Worm (Caenorhabditis elegans) whole organism, young adult: ENCODE measurements around the gene rps-14.
A peak's percentile ranks its signal among the peaks of the same experiment; 100 is the strongest.

ENCODE experiments used
- B0019.2 ChIP-seq: fragments of 200-800 bp; sonication (Bioruptor generic); conservative IDR thresholded peaks from 2 replicates; pipeline ENCODE4 v1.3.6; 2022; ENCODE audit warnings: missing genetic modification reagents, missing genetic modification characterization, missing compliant biosample characterization
- B0336.3 ChIP-seq: fragments of 200-800 bp; sonication (Bioruptor generic); IDR thresholded peaks from 2 replicates; pipeline ENCODE4 v1.3.6; 2022; ENCODE audit warnings: missing genetic modification characterization, missing compliant biosample characterization
- C17E4.6 ChIP-seq: fragments of 200-800 bp; sonication (Bioruptor generic); IDR thresholded peaks from 2 replicates; pipeline ENCODE4 v1.3.6; 2022; ENCODE audit warnings: missing genetic modification reagents, missing genetic modification characterization, missing compliant biosample characterization
- F22D6.2 ChIP-seq: sonication (generic microtip); optimal IDR thresholded peaks from 2 replicates; lab custom pipeline; 2016; ENCODE audit warnings: mild to moderate bottlenecking, missing genetic modification characterization, missing compliant biosample characterization
- F33H1.4 ChIP-seq: fragments of 200-800 bp; sonication (Bioruptor generic); IDR thresholded peaks from 2 replicates; pipeline ENCODE4 v1.3.6; 2022; ENCODE audit warnings: missing genetic modification reagents, missing genetic modification characterization, missing compliant biosample characterization
- F52B5.7 ChIP-seq: sonication (generic microtip); optimal IDR thresholded peaks from 2 replicates; lab custom pipeline; 2016; ENCODE audit warnings: mild to moderate bottlenecking, missing genetic modification characterization, missing compliant biosample characterization
- F57A8.1 ChIP-seq: fragments of 200-800 bp; sonication (Bioruptor generic); optimal IDR thresholded peaks from 2 replicates; lab custom pipeline; 2018; ENCODE audit warnings: mild to moderate bottlenecking, missing genetic modification characterization, moderate library complexity, missing compliant biosample characterization
- K11D2.4 ChIP-seq: fragments of 200-800 bp; sonication (Bioruptor generic); IDR thresholded peaks from 2 replicates; pipeline ENCODE4 v1.3.6; 2022; ENCODE audit warnings: missing genetic modification reagents, missing genetic modification characterization, missing compliant biosample characterization
- Y53F4B.3 ChIP-seq: fragments of 200-800 bp; sonication (Bioruptor generic); IDR thresholded peaks from 2 replicates; pipeline ENCODE4 v1.3.6; 2022; ENCODE audit warnings: missing genetic modification reagents, missing genetic modification characterization, missing compliant biosample characterization
- akir-1 ChIP-seq: fragments of 200-800 bp; sonication (Bioruptor generic); optimal IDR thresholded peaks from 2 replicates; lab custom pipeline; 2018; ENCODE audit warnings: mild to moderate bottlenecking, missing genetic modification characterization, moderate library complexity, missing compliant biosample characterization
- ama-1 ChIP-seq, 3 experiments: fragments of 150-350 bp in 1 of 3; sonication (generic microtip) in 2 of 3; optimal IDR thresholded peaks; 2 replicates each; lab custom pipeline; 2014 to 2018; ENCODE audit warnings: missing biosample characterization in 2 of 3, missing genetic modification characterization in 2 of 3, missing genetic modification reagents in 2 of 3
- attf-6 ChIP-seq: fragments of 200-800 bp; sonication (Bioruptor generic); IDR thresholded peaks from 2 replicates; pipeline ENCODE4 v1.3.6; 2022; ENCODE audit warnings: missing genetic modification reagents, missing genetic modification characterization, missing compliant biosample characterization
- bed-1 ChIP-seq: fragments of 200-800 bp; sonication (Bioruptor generic); IDR thresholded peaks from 2 replicates; pipeline ENCODE4 v1.3.6; 2022; ENCODE audit warnings: missing genetic modification reagents, missing genetic modification characterization, missing compliant biosample characterization
- ceh-27 ChIP-seq: fragments of 200-800 bp; sonication (Bioruptor generic); optimal IDR thresholded peaks from 2 replicates; lab custom pipeline; 2018; ENCODE audit warnings: mild to moderate bottlenecking, missing genetic modification characterization, moderate library complexity, missing compliant biosample characterization
- ceh-40 ChIP-seq: fragments of 200-800 bp; sonication (Bioruptor generic); IDR thresholded peaks from 2 replicates; pipeline ENCODE4 v1.3.6; 2022; ENCODE audit warnings: missing genetic modification characterization, missing compliant biosample characterization
- ceh-58 ChIP-seq: fragments of 200-800 bp; sonication (Bioruptor generic); IDR thresholded peaks from 2 replicates; pipeline ENCODE4 v1.3.6; 2022; ENCODE audit warnings: missing genetic modification characterization, missing compliant biosample characterization
- dox-1 ChIP-seq: fragments of 200-800 bp; sonication (Bioruptor generic); IDR thresholded peaks from 2 replicates; pipeline ENCODE4 v1.3.6; 2022; ENCODE audit warnings: missing genetic modification reagents, missing genetic modification characterization, missing compliant biosample characterization
- efl-1 ChIP-seq: fragments of 150-350 bp; optimal IDR thresholded peaks from 2 replicates; lab custom pipeline; 2014; ENCODE audit warnings: missing biosample characterization, missing genetic modification reagents, missing genetic modification characterization
- egl-18 ChIP-seq: fragments of 200-800 bp; sonication (Bioruptor generic); IDR thresholded peaks from 2 replicates; pipeline ENCODE4 v1.3.6; 2022; ENCODE audit warnings: missing genetic modification reagents, missing genetic modification characterization, missing compliant biosample characterization
- egl-44 ChIP-seq: fragments of 200-800 bp; sonication (Bioruptor generic); IDR thresholded peaks from 2 replicates; pipeline ENCODE4 v1.3.6; 2022; ENCODE audit warnings: missing genetic modification reagents, missing genetic modification characterization, missing compliant biosample characterization
- ets-4 ChIP-seq: fragments of 200-800 bp; sonication (Bioruptor generic); optimal IDR thresholded peaks from 2 replicates; lab custom pipeline; 2018; ENCODE audit warnings: mild to moderate bottlenecking, missing genetic modification characterization, missing compliant biosample characterization
- gei-17 ChIP-seq: fragments of 200-800 bp; sonication (Bioruptor generic); optimal IDR thresholded peaks from 2 replicates; lab custom pipeline; 2018; ENCODE audit warnings: mild to moderate bottlenecking, missing genetic modification characterization, missing compliant biosample characterization
- him-1 ChIP-seq: sonication (generic microtip); optimal IDR thresholded peaks from 2 replicates; lab custom pipeline; 2016; ENCODE audit warnings: missing genotype, missing genetic modification reagents, missing genetic modification characterization, missing compliant biosample characterization
- hmg-1.2 ChIP-seq: fragments of 200-800 bp; sonication (Bioruptor generic); IDR thresholded peaks from 2 replicates; pipeline ENCODE4 v1.3.6; 2022; ENCODE audit warnings: missing genetic modification reagents, missing genetic modification characterization, missing compliant biosample characterization
- lin-26 ChIP-seq: fragments of 200-800 bp; sonication (Bioruptor generic); IDR thresholded peaks from 2 replicates; pipeline ENCODE4 v1.3.6; 2022; ENCODE audit warnings: missing genetic modification reagents, missing genetic modification characterization, missing compliant biosample characterization
- lin-54 ChIP-seq: fragments of 200-800 bp; sonication (Bioruptor generic); optimal IDR thresholded peaks from 2 replicates; lab custom pipeline; 2018; ENCODE audit warnings: mild to moderate bottlenecking, missing genetic modification characterization, missing compliant biosample characterization
- madf-3 ChIP-seq: fragments of 200-800 bp; sonication (Bioruptor generic); IDR thresholded peaks from 2 replicates; pipeline ENCODE4 v1.3.6; 2022; ENCODE audit warnings: missing genetic modification reagents, missing genetic modification characterization, missing compliant biosample characterization
- madf-6 ChIP-seq: fragments of 200-800 bp; sonication (Bioruptor generic); IDR thresholded peaks from 2 replicates; pipeline ENCODE4 v1.3.6; 2022; ENCODE audit warnings: missing genetic modification reagents, missing genetic modification characterization, missing compliant biosample characterization
- mcd-1 ChIP-seq: fragments of 200-800 bp; sonication (Bioruptor generic); IDR thresholded peaks from 2 replicates; pipeline ENCODE4 v1.3.6; 2022; ENCODE audit warnings: missing genetic modification reagents, missing genetic modification characterization, missing compliant biosample characterization
- mes-4 ChIP-seq: sonication (generic microtip); optimal IDR thresholded peaks from 2 replicates; lab custom pipeline; 2016; ENCODE audit warnings: missing genotype, missing genetic modification characterization, missing compliant biosample characterization
- nhr-120 ChIP-seq: fragments of 200-800 bp; sonication (Bioruptor generic); IDR thresholded peaks from 2 replicates; pipeline ENCODE4 v1.3.6; 2022; ENCODE audit warnings: missing genetic modification characterization, missing compliant biosample characterization
- nhr-27 ChIP-seq: fragments of 200-800 bp; sonication (Bioruptor generic); optimal IDR thresholded peaks from 2 replicates; lab custom pipeline; 2018; ENCODE audit warnings: mild to moderate bottlenecking, missing genetic modification characterization, moderate library complexity, missing compliant biosample characterization
- nhr-90 ChIP-seq: sonication (generic microtip); optimal IDR thresholded peaks from 2 replicates; lab custom pipeline; 2016; ENCODE audit warnings: missing genotype, mild to moderate bottlenecking, missing genetic modification characterization, missing compliant biosample characterization
- rec-8 ChIP-seq, 2 experiments: sonication (generic microtip); optimal IDR thresholded peaks; 2 replicates each; lab custom pipeline; 2016; ENCODE audit warnings: mild to moderate bottlenecking in 2 of 2, missing genetic modification characterization in 2 of 2, missing genetic modification reagents in 2 of 2, missing genotype in 2 of 2, missing biosample characterization in 1 of 2, missing compliant biosample characterization in 1 of 2, moderate library complexity in 1 of 2
- rpc-1 ChIP-seq, 2 experiments: fragments of 150-350 bp in 1 of 2; sonication (generic microtip) in 1 of 2; optimal IDR thresholded peaks; 2 replicates each; lab custom pipeline; 2014 to 2018; ENCODE audit warnings: missing biosample characterization in 1 of 2, missing genetic modification characterization in 1 of 2, missing genetic modification reagents in 1 of 2, missing genotype in 1 of 2
- sea-2 ChIP-seq: fragments of 200-800 bp; sonication (Bioruptor generic); IDR thresholded peaks from 2 replicates; pipeline ENCODE4 v1.3.6; 2022; ENCODE audit warnings: missing genetic modification characterization, missing compliant biosample characterization
- snpc-3.4 ChIP-seq: sonication (generic microtip); optimal IDR thresholded peaks from 2 replicates; lab custom pipeline; 2017; ENCODE audit warnings: missing genetic modification characterization, mild to moderate bottlenecking, missing compliant biosample characterization, antibody characterized with exemption, moderate library complexity, missing genotype, missing genetic modification reagents
- snpc-4 ChIP-seq, 5 experiments: fragments of 150-350 bp in 1 of 5; sonication (generic microtip) in 4 of 5; optimal IDR thresholded peaks; 2 replicates each; lab custom pipeline; 2014 to 2018; ENCODE audit warnings: missing genetic modification characterization in 5 of 5, missing biosample characterization in 3 of 5, antibody characterized with exemption in 2 of 5, mild to moderate bottlenecking in 2 of 5, missing compliant biosample characterization in 2 of 5, missing genotype in 2 of 5, moderate library complexity in 2 of 5, missing genetic modification reagents in 1 of 5
- somi-1 ChIP-seq: fragments of 200-800 bp; sonication (Bioruptor generic); optimal IDR thresholded peaks from 2 replicates; lab custom pipeline; 2018; ENCODE audit warnings: mild to moderate bottlenecking, missing genetic modification characterization, missing compliant biosample characterization
- unc-130 ChIP-seq: sonication (generic microtip); optimal IDR thresholded peaks from 2 replicates; lab custom pipeline; 2016; ENCODE audit warnings: missing genetic modification reagents, missing genetic modification characterization, missing compliant biosample characterization
- unc-62 ChIP-seq: fragments of 150-350 bp; optimal IDR thresholded peaks from 2 replicates; lab custom pipeline; 2014; ENCODE audit warnings: missing biosample characterization, missing genetic modification reagents, missing genetic modification characterization
- xnd-1 ChIP-seq: sonication (generic microtip); optimal IDR thresholded peaks from 2 replicates; lab custom pipeline; 2016; ENCODE audit warnings: missing genotype, missing genetic modification reagents, missing genetic modification characterization, missing compliant biosample characterization
- ztf-22 ChIP-seq: fragments of 200-800 bp; sonication (Bioruptor generic); optimal IDR thresholded peaks from 2 replicates; lab custom pipeline; 2018; ENCODE audit warnings: mild to moderate bottlenecking, missing genetic modification characterization, moderate library complexity, missing compliant biosample characterization
- ztf-3 ChIP-seq: fragments of 200-800 bp; sonication (Bioruptor generic); optimal IDR thresholded peaks from 2 replicates; lab custom pipeline; 2018; ENCODE audit warnings: mild to moderate bottlenecking, missing genetic modification characterization, missing compliant biosample characterization

rps-14 gene

ce11 chrIII:7201378-7202256, 22.2 kb upstream of the rps-14 start, which contains the start of gene dpy-31:
TSS of gene dpy-31 (plus strand) at chrIII:7202206.
- no peak for TF ChIP-seq egl-44

ce11 chrIII:7199467-7199866, 20.1 kb upstream of the rps-14 start:
- no peak for TF ChIP-seq bed-1 (GFP tag; lab: Robert Waterston, UW)
- TF ChIP-seq F52B5.7 (tag; lab: Kevin White, UChicago), result no peak
- no peak for TF ChIP-seq nhr-27 (tag; lab: Kevin White, UChicago)
- TF ChIP-seq F57A8.1, result no peak
- no peak for TF ChIP-seq ztf-22 (GFP tag; lab: Kevin White, UChicago)
- no peak for TF ChIP-seq ceh-40
- TF ChIP-seq attf-6, result no peak
- TF ChIP-seq F22D6.2, result no peak
- TF ChIP-seq him-1 (tag; lab: Kevin White, UChicago), result no peak
- no peak for TF ChIP-seq C17E4.6 (GFP tag; lab: Robert Waterston, UW)
- no peak for TF ChIP-seq F33H1.4 (GFP tag; lab: Robert Waterston, UW)
- TF ChIP-seq egl-18 (GFP tag; lab: Robert Waterston, UW), result no peak
- TF ChIP-seq gei-17 (GFP tag; lab: Kevin White, UChicago), result no peak
- no peak for TF ChIP-seq lin-26 (GFP tag; lab: Robert Waterston, UW)
- TF ChIP-seq somi-1 (GFP tag; lab: Kevin White, UChicago), result no peak
- TF ChIP-seq nhr-90 (tag; lab: Kevin White, UChicago), result no peak
- no peak for TF ChIP-seq ama-1 (optimal IDR thresholded peaks at IDR 0.05; lab: Kevin White, UChicago)
- TF ChIP-seq ama-1 (GFP tag; optimal IDR thresholded peaks at IDR 0.05; lab: Kevin White, UChicago), result no peak
- TF ChIP-seq madf-6 (GFP tag; lab: Robert Waterston, UW), result no peak
- TF ChIP-seq hmg-1.2, result no peak

ce11 chrIII:7198838-7199237, 19.4 kb upstream of the rps-14 start, which contains the start of gene pfd-5:
TSS of gene pfd-5 (minus strand) at chrIII:7198884.
- no peak for TF ChIP-seq dox-1 (GFP tag; lab: Robert Waterston, UW)
- TF ChIP-seq sea-2 (GFP tag; lab: Robert Waterston, UW), result no peak
- no peak for TF ChIP-seq snpc-3.4 (tag; lab: Kevin White, UChicago)
- TF ChIP-seq unc-130 (GFP tag; lab: Kevin White, UChicago), result peak; percentile 66
- no peak for TF ChIP-seq Y53F4B.3
- no peak for TF ChIP-seq nhr-120
- no peak for TF ChIP-seq rpc-1 (optimal IDR thresholded peaks at IDR 0.05; lab: Kevin White, UChicago)
- no peak for TF ChIP-seq rpc-1 (tag; optimal IDR thresholded peaks at IDR 0.05; lab: Kevin White, UChicago)
- TF ChIP-seq unc-62 (GFP tag; lab: Kevin White, UChicago), result no peak
- no peak for TF ChIP-seq B0336.3
- no peak for TF ChIP-seq ceh-58 (GFP tag; lab: Robert Waterston, UW)
- no peak for TF ChIP-seq snpc-4 (GFP tag; optimal IDR thresholded peaks at IDR 0.05; lab: Kevin White, UChicago)
- TF ChIP-seq snpc-4 (tag; optimal IDR thresholded peaks at IDR 0.05; lab: Kevin White, UChicago), result peak in 1 of 4 experiments; percentile 20
- TF ChIP-seq lin-54 (GFP tag; lab: Kevin White, UChicago), result peak; percentile 98
- TF ChIP-seq efl-1 (GFP tag; lab: Kevin White, UChicago), result peak; percentile 90
- TF ChIP-seq K11D2.4, result no peak
- TF ChIP-seq madf-3 (GFP tag; lab: Robert Waterston, UW), result no peak
- no peak for TF ChIP-seq ets-4 (GFP tag; lab: Kevin White, UChicago)
- no peak for TF ChIP-seq B0019.2 (GFP tag; lab: Robert Waterston, UW)
- no peak for TF ChIP-seq akir-1
- TF ChIP-seq somi-1 (GFP tag; lab: Kevin White, UChicago), result no peak
- no peak for TF ChIP-seq rec-8 (tag; optimal IDR thresholded peaks at IDR 0.05; lab: Kevin White, UChicago)
- peak; percentile 55; the same call in 1 of the 2 replicates for TF ChIP-seq mcd-1 (GFP tag; lab: Robert Waterston, UW)
- TF ChIP-seq ama-1 (optimal IDR thresholded peaks at IDR 0.05; lab: Kevin White, UChicago), result no peak
- no peak for TF ChIP-seq ama-1 (GFP tag; optimal IDR thresholded peaks at IDR 0.05; lab: Kevin White, UChicago)
- no peak for TF ChIP-seq xnd-1
- no peak for TF ChIP-seq mes-4 (tag; lab: Kevin White, UChicago)
- peak; percentile 50 for TF ChIP-seq ceh-27 (GFP tag; lab: Kevin White, UChicago)
- TF ChIP-seq ztf-3 (GFP tag; lab: Kevin White, UChicago), result no peak
